Fruit fly (Drosophila melanogaster) whole organism, embryonic: ENCODE data around the gene Psa.

Source experiments
- Ada2b ChIP-seq: fragments of 200-800 bp; sonication (Bioruptor generic); IDR thresholded peaks from 2 replicates; pipeline ENCODE4 v1.3.6; 2022; ENCODE audit warnings: missing biosample characterization, missing genetic modification characterization
- CG11093 ChIP-seq: fragments of 200-800 bp; sonication (Bioruptor generic); IDR thresholded peaks from 3 replicates; pipeline ENCODE4 v1.3.6; 2022; ENCODE audit warnings: missing biosample characterization, missing genetic modification characterization
- CG11695 ChIP-seq: fragments of 200-800 bp; sonication (Bioruptor generic); IDR thresholded peaks from 3 replicates; pipeline ENCODE4 v1.3.6; 2022; ENCODE audit warnings: missing biosample characterization, missing genetic modification characterization
- CG11696 ChIP-seq: fragments of 200-800 bp; sonication (Bioruptor generic); IDR thresholded peaks from 2 replicates; pipeline ENCODE4 v1.3.6; 2022; ENCODE audit warnings: missing biosample characterization, missing genetic modification characterization
- CG12104 ChIP-seq: fragments of 200-800 bp; sonication (Bioruptor generic); optimal IDR thresholded peaks from 3 replicates; lab custom pipeline; 2016; ENCODE audit warnings: missing biosample characterization, missing genetic modification characterization
- CG13123 ChIP-seq: fragments of 200-800 bp; sonication (Bioruptor generic); optimal IDR thresholded peaks from 2 replicates; lab custom pipeline; 2016; ENCODE audit warnings: missing biosample characterization, missing genetic modification characterization
- CG13775 ChIP-seq: fragments of 200-800 bp; sonication (Bioruptor generic); optimal IDR thresholded peaks from 3 replicates; lab custom pipeline; 2017; ENCODE audit warnings: missing biosample characterization, mild to moderate bottlenecking, missing genetic modification characterization
- CG13894 ChIP-seq: fragments of 200-800 bp; sonication (Bioruptor generic); optimal IDR thresholded peaks from 3 replicates; lab custom pipeline; 2018; ENCODE audit warnings: missing biosample characterization, mild to moderate bottlenecking, missing genetic modification characterization, moderate library complexity
- CG14667 ChIP-seq: fragments of 200-800 bp; sonication (Bioruptor generic); IDR thresholded peaks from 2 replicates; pipeline ENCODE4 v1.3.6; 2022; ENCODE audit warnings: missing biosample characterization, missing genetic modification characterization
- CG14710 ChIP-seq: fragments of 200-800 bp; sonication (Bioruptor generic); optimal IDR thresholded peaks from 3 replicates; lab custom pipeline; 2019; ENCODE audit warnings: missing biosample characterization, mild to moderate bottlenecking, missing genetic modification characterization, moderate library complexity
- CG14965 ChIP-seq: fragments of 200-800 bp; sonication (Bioruptor generic); optimal IDR thresholded peaks from 2 replicates; lab custom pipeline; 2016; ENCODE audit warnings: missing biosample characterization, missing genetic modification characterization, borderline replicate concordance
- CG15514 ChIP-seq: fragments of 200-800 bp; sonication (Bioruptor generic); optimal IDR thresholded peaks from 3 replicates; lab custom pipeline; 2017; ENCODE audit warnings: missing biosample characterization, missing genetic modification characterization, mild to moderate bottlenecking, moderate library complexity, missing genetic modification reagents
- CG15696 ChIP-seq: fragments of 200-800 bp; sonication (Bioruptor generic); optimal IDR thresholded peaks from 2 replicates; lab custom pipeline; 2019; ENCODE audit warnings: missing biosample characterization, mild to moderate bottlenecking, missing genetic modification characterization, moderate library complexity
- CG17568 ChIP-seq: fragments of 200-800 bp; sonication (Bioruptor generic); optimal IDR thresholded peaks from 2 replicates; lab custom pipeline; 2018; ENCODE audit warnings: missing biosample characterization, mild to moderate bottlenecking, missing genetic modification characterization, moderate library complexity
- CG1792 ChIP-seq: fragments of 200-800 bp; sonication (Bioruptor generic); optimal IDR thresholded peaks from 2 replicates; lab custom pipeline; 2016; ENCODE audit warnings: missing biosample characterization, missing genetic modification characterization
- CG18262 ChIP-seq: fragments of 200-800 bp; optimal IDR thresholded peaks from 3 replicates; lab custom pipeline; 2019; ENCODE audit warnings: missing biosample characterization, mild to moderate bottlenecking, missing genetic modification characterization, moderate library complexity
- CG18619 ChIP-seq: fragments of 200-800 bp; sonication (Bioruptor generic); optimal IDR thresholded peaks from 3 replicates; lab custom pipeline; 2017; ENCODE audit warnings: missing biosample characterization, mild to moderate bottlenecking, missing genetic modification characterization
- CG3726 ChIP-seq: fragments of 200-800 bp; sonication (Bioruptor generic); IDR thresholded peaks from 3 replicates; pipeline ENCODE4, ENCODE4 v1.3.6; 2022; ENCODE audit warnings: missing biosample characterization, missing genetic modification characterization
- CG4707 ChIP-seq: fragments of 200-800 bp; sonication (Bioruptor generic); optimal IDR thresholded peaks from 2 replicates; lab custom pipeline; 2018; ENCODE audit warnings: missing biosample characterization, mild to moderate bottlenecking, missing genetic modification characterization, moderate library complexity
- CG6689 ChIP-seq: fragments of 200-800 bp; sonication (Bioruptor generic); IDR thresholded peaks from 2 replicates; pipeline ENCODE4 v1.3.6; 2022; ENCODE audit warnings: missing biosample characterization, missing genetic modification characterization
- CG9437 ChIP-seq: fragments of 200-800 bp; sonication (Bioruptor generic); optimal IDR thresholded peaks from 2 replicates; lab custom pipeline; 2018; ENCODE audit warnings: missing biosample characterization, mild to moderate bottlenecking, missing genetic modification characterization
- CG9609 ChIP-seq: fragments of 200-800 bp; sonication (Bioruptor generic); optimal IDR thresholded peaks from 3 replicates; lab custom pipeline; 2016; ENCODE audit warnings: missing biosample characterization, missing genetic modification characterization
- Dfd ChIP-seq, 2 experiments: fragments of >200 bp; optimal IDR thresholded peaks; 2 replicates each; lab custom pipeline; 2017; ENCODE audit warnings: missing biosample characterization in 2 of 2, missing genetic modification characterization in 2 of 2
- Elba2 ChIP-seq: fragments of 200-800 bp; sonication (Bioruptor generic); optimal IDR thresholded peaks from 3 replicates; lab custom pipeline; 2016; ENCODE audit warnings: missing biosample characterization, missing genetic modification characterization
- Fer3 ChIP-seq: fragments of 200-800 bp; sonication (Bioruptor generic); optimal IDR thresholded peaks from 2 replicates; lab custom pipeline; 2018; ENCODE audit warnings: missing biosample characterization, mild to moderate bottlenecking, missing genetic modification characterization, moderate library complexity
- Hey ChIP-seq: fragments of 200-800 bp; sonication (Bioruptor generic); optimal IDR thresholded peaks from 3 replicates; lab custom pipeline; 2018; ENCODE audit warnings: missing biosample characterization, mild to moderate bottlenecking, missing genetic modification characterization
- Lhr ChIP-seq: fragments of 200-800 bp; sonication (Bioruptor generic); optimal IDR thresholded peaks from 3 replicates; lab custom pipeline; 2017; ENCODE audit warnings: mild to moderate bottlenecking, missing biosample characterization, missing genetic modification reagents, missing genetic modification characterization
- MTF-1 ChIP-seq: fragments of 200-800 bp; sonication (Bioruptor generic); optimal IDR thresholded peaks from 2 replicates; lab custom pipeline; 2018; ENCODE audit warnings: missing biosample characterization, mild to moderate bottlenecking, missing genetic modification characterization, borderline replicate concordance
- Scr ChIP-seq: fragments of 200-800 bp; sonication (Bioruptor generic); IDR thresholded peaks from 2 replicates; pipeline ENCODE4 v1.3.6; 2022; ENCODE audit warnings: missing biosample characterization, missing genetic modification characterization; ENCODE audit not compliant: partially characterized antibody
- bsh ChIP-seq, 2 experiments: fragments of 200-800 bp; sonication (Bioruptor generic); optimal IDR thresholded peaks; 2 replicates each; lab custom pipeline; 2017 to 2018; ENCODE audit warnings: mild to moderate bottlenecking in 2 of 2, missing biosample characterization in 2 of 2, missing genetic modification characterization in 2 of 2, moderate library complexity in 1 of 2
- cas ChIP-seq: fragments of 200-800 bp; sonication (Bioruptor generic); IDR thresholded peaks from 2 replicates; pipeline ENCODE4 v1.3.6; 2022; ENCODE audit warnings: missing biosample characterization, missing genetic modification characterization
- cg ChIP-seq: fragments of 200-800 bp; sonication (Bioruptor generic); optimal IDR thresholded peaks from 3 replicates; lab custom pipeline; 2019; ENCODE audit warnings: missing biosample characterization, mild to moderate bottlenecking, missing genetic modification characterization, moderate library complexity
- chn ChIP-seq: fragments of 200-800 bp; sonication (Bioruptor generic); optimal IDR thresholded peaks from 2 replicates; lab custom pipeline; 2016; ENCODE audit warnings: missing biosample characterization, missing genetic modification characterization
- ci ChIP-seq: fragments of 200-800 bp; sonication (Bioruptor generic); IDR thresholded peaks from 3 replicates; pipeline ENCODE4 v1.3.6; 2022; ENCODE audit warnings: missing biosample characterization, missing genetic modification characterization
- emc ChIP-seq: fragments of 200-800 bp; sonication (Bioruptor generic); optimal IDR thresholded peaks from 2 replicates; lab custom pipeline; 2016; ENCODE audit warnings: missing biosample characterization, missing genetic modification characterization
- lmd ChIP-seq: fragments of 200-800 bp; sonication (Bioruptor generic); IDR thresholded peaks from 2 replicates; pipeline ENCODE4 v1.3.6; 2022; ENCODE audit warnings: missing biosample characterization, missing genetic modification characterization
- luna ChIP-seq: fragments of 200-800 bp; sonication (Bioruptor generic); optimal IDR thresholded peaks from 2 replicates; lab custom pipeline; 2016; ENCODE audit warnings: missing biosample characterization, missing genetic modification characterization
- otp ChIP-seq: fragments of 200-800 bp; sonication (Bioruptor generic); IDR thresholded peaks from 3 replicates; pipeline ENCODE4, ENCODE4 v1.3.6; 2022; ENCODE audit warnings: missing biosample characterization, missing genetic modification characterization
- pan ChIP-seq, 4 experiments: fragments of >200 bp in 3 of 4; fragments of 200-800 bp in 1 of 4; sonication (Bioruptor generic) in 1 of 4; optimal IDR thresholded peaks in 3 of 4; IDR thresholded peaks in 1 of 4; 2 replicates each; pipeline versions ENCODE4 v1.3.6 to Lab custom; 2017 to 2022; ENCODE audit warnings: missing biosample characterization in 2 of 4, missing genetic modification characterization in 2 of 4, mixed read lengths in 1 of 4
- pfk ChIP-seq: fragments of 200-800 bp; sonication (Bioruptor generic); optimal IDR thresholded peaks from 2 replicates; lab custom pipeline; 2018; ENCODE audit warnings: missing biosample characterization, mild to moderate bottlenecking, missing genetic modification characterization, moderate library complexity
- ranshi ChIP-seq: fragments of 200-800 bp; sonication (Bioruptor generic); IDR thresholded peaks from 2 replicates; pipeline ENCODE4 v1.3.6; 2022; ENCODE audit warnings: missing biosample characterization, missing genetic modification characterization
- row ChIP-seq: fragments of 200-800 bp; sonication (Bioruptor generic); IDR thresholded peaks from 3 replicates; pipeline ENCODE4 v1.3.6; 2022; ENCODE audit warnings: missing biosample characterization, missing genetic modification characterization
- sqz ChIP-seq: fragments of 200-800 bp; sonication (Bioruptor generic); optimal IDR thresholded peaks from 3 replicates; lab custom pipeline; 2018; ENCODE audit warnings: missing biosample characterization, mild to moderate bottlenecking, missing genetic modification characterization
- sr ChIP-seq: fragments of 200-800 bp; sonication (Bioruptor generic); IDR thresholded peaks from 3 replicates; pipeline ENCODE4 v1.3.6; 2022; ENCODE audit warnings: missing biosample characterization, missing genetic modification characterization
- ssp ChIP-seq: fragments of 200-800 bp; sonication (Bioruptor generic); IDR thresholded peaks from 2 replicates; pipeline ENCODE4 v1.3.6; 2022; ENCODE audit warnings: missing biosample characterization, missing genetic modification characterization
- tll ChIP-seq, 2 experiments: fragments of 200-800 bp in 1 of 2; fragments of >200 bp in 1 of 2; sonication (Bioruptor generic) in 1 of 2; optimal IDR thresholded peaks; 2 replicates each; lab custom pipeline; 2017 to 2019; ENCODE audit warnings: missing biosample characterization in 2 of 2, missing genetic modification characterization in 2 of 2, mild to moderate bottlenecking in 1 of 2, moderate library complexity in 1 of 2
- trh ChIP-seq: fragments of 200-800 bp; sonication (Bioruptor generic); optimal IDR thresholded peaks from 2 replicates; lab custom pipeline; 2016; ENCODE audit warnings: missing biosample characterization, missing genetic modification characterization
- wek ChIP-seq: fragments of 200-800 bp; sonication (Bioruptor generic); optimal IDR thresholded peaks from 3 replicates; lab custom pipeline; 2018; ENCODE audit warnings: missing biosample characterization, mild to moderate bottlenecking, missing genetic modification characterization, moderate library complexity

The Psa gene

dm6 chr3L:1515820-1516540, 13.3 kb downstream of the Psa start (continued):
- TF ChIP-seq pfk (GFP tag; lab: Kevin White, UChicago) (no peak), CG18619 (GFP tag; lab: Kevin White, UChicago) (peak; percentile 78), Scr (GFP tag; lab: Robert Waterston, UW) (no peak), tll (GFP tag; optimal IDR thresholded peaks at IDR 0.05; lab: Kevin White, UChicago) (no peak), CG11696 (GFP tag; lab: Robert Waterston, UW) (no peak), ssp (GFP tag; lab: Robert Waterston, UW) (peak; percentile 41; the same call in 1 of the 2 replicates), trh (peak; percentile 54), CG13894 (no peak), sqz (GFP tag; lab: Kevin White, UChicago) (peak; percentile 31), CG14667 (GFP tag; lab: Robert Waterston, UW) (no peak), Dfd (GFP tag; optimal IDR thresholded peaks at IDR 0.05; lab: Kevin White, UChicago) (no peak), Ada2b (GFP tag; lab: Robert Waterston, UW) (peak; percentile 66), luna (GFP tag; lab: Kevin White, UChicago) (no peak), CG17568 (GFP tag; lab: Kevin White, UChicago) (peak; percentile 32), CG14965 (no peak), CG14710 (tag; lab: Kevin White, UChicago) (peak; percentile 67), row (GFP tag; lab: Robert Waterston, UW) (peak; percentile 78), ranshi (GFP tag; lab: Robert Waterston, UW) (peak; percentile 53; the same call in 1 of the 2 replicates), CG6689 (peak; percentile 59), wek (GFP tag; lab: Kevin White, UChicago) (no peak), ci (GFP tag; lab: Robert Waterston, UW) (peak; percentile 78; the same call in 2 of the 3 replicates), CG15696 (tag; lab: Kevin White, UChicago) (peak; percentile 77), cas (GFP tag; lab: Robert Waterston, UW) (no peak), chn (peak; percentile 65), lmd (peak; percentile 59), otp (peak; percentile 53; the same call in 1 of the 3 replicates), CG4707 (GFP tag; lab: Kevin White, UChicago) (peak; percentile 34), Lhr (GFP tag; lab: Kevin White, UChicago) (peak; percentile 58), CG1792 (GFP tag; lab: Kevin White, UChicago) (peak; percentile 46), pan (optimal IDR thresholded peaks at IDR 0.05; lab: Kevin White, UChicago) (no peak), pan (GFP tag; optimal IDR thresholded peaks at IDR 0.05 in 1 of 2, IDR thresholded peaks at IDR 0.05 in 1 of 2) (peak in 1 of 2 experiments; percentile 46), sr (GFP tag; lab: Robert Waterston, UW) (no peak), Elba2 (no peak), CG9609 (GFP tag; lab: Kevin White, UChicago) (peak; percentile 48), CG15514 (GFP tag; lab: Kevin White, UChicago) (no peak), CG11093 (GFP tag; lab: Robert Waterston, UW) (peak; percentile 57; the same call in 1 of the 3 replicates), MTF-1 (GFP tag; lab: Kevin White, UChicago) (no peak), CG3726 (GFP tag; lab: Robert Waterston, UW) (no peak), CG11695 (GFP tag; lab: Robert Waterston, UW) (peak; percentile 72), emc (GFP tag; lab: Kevin White, UChicago) (no peak), Hey (tag; lab: Kevin White, UChicago) (no peak), cg (GFP tag; lab: Kevin White, UChicago) (no peak), Fer3 (no peak), bsh (GFP tag; optimal IDR thresholded peaks at IDR 0.05; lab: Kevin White, UChicago) (peak in 1 of 2 experiments; percentile 84), CG13123 (GFP tag; lab: Kevin White, UChicago) (peak; percentile 42), CG18262 (tag; lab: Kevin White, UChicago) (peak; percentile 86), CG9437 (GFP tag; lab: Kevin White, UChicago) (peak; percentile 73), CG13775 (GFP tag; lab: Kevin White, UChicago) (peak; percentile 56), CG12104 (peak; percentile 23)
